Worm (Caenorhabditis elegans) whole organism, L1 larva: ENCODE measurements around the gene C56G2.15.

Source experiments
- C16A3.4 ChIP-seq: fragments of 150-350 bp; optimal IDR thresholded peaks from 2 replicates; lab custom pipeline; 2014; ENCODE audit warnings: missing biosample characterization, missing genetic modification characterization
- C34B4.2 ChIP-seq: sonication (generic microtip); optimal IDR thresholded peaks from 2 replicates; lab custom pipeline; 2017; ENCODE audit warnings: mild to moderate bottlenecking, missing genetic modification characterization, missing compliant biosample characterization
- Y116A8C.19 ChIP-seq: sonication (generic microtip); optimal IDR thresholded peaks from 2 replicates; lab custom pipeline; 2016; ENCODE audit warnings: missing compliant biosample characterization, missing genetic modification characterization, borderline replicate concordance
- aly-2 ChIP-seq: fragments of 150-350 bp; optimal IDR thresholded peaks from 2 replicates; lab custom pipeline; 2014; ENCODE audit warnings: missing biosample characterization, missing genetic modification characterization
- ama-1 ChIP-seq: fragments of 150-350 bp; optimal IDR thresholded peaks from 2 replicates; lab custom pipeline; 2014
- blmp-1 ChIP-seq: fragments of 150-350 bp; optimal IDR thresholded peaks from 2 replicates; lab custom pipeline; 2014; ENCODE audit warnings: missing biosample characterization, missing genetic modification characterization
- ceh-8 ChIP-seq: fragments of 200-800 bp; sonication (Bioruptor generic); optimal IDR thresholded peaks from 2 replicates; lab custom pipeline; 2018; ENCODE audit warnings: mild to moderate bottlenecking, missing genetic modification characterization, moderate library complexity, missing compliant biosample characterization
- ceh-90 ChIP-seq: sonication (generic microtip); optimal IDR thresholded peaks from 2 replicates; lab custom pipeline; 2016; ENCODE audit warnings: missing genetic modification characterization, missing compliant biosample characterization
- ces-1 ChIP-seq: fragments of 150-350 bp; optimal IDR thresholded peaks from 2 replicates; lab custom pipeline; 2014; ENCODE audit warnings: missing biosample characterization, missing genetic modification reagents, missing genetic modification characterization
- dpl-1 ChIP-seq, 3 experiments: fragments of 150-350 bp in 2 of 3; sonication (generic microtip) in 1 of 3; optimal IDR thresholded peaks; 2 replicates each; lab custom pipeline; 2014 to 2017; ENCODE audit warnings: missing biosample characterization in 3 of 3, missing genetic modification characterization in 3 of 3, missing genetic modification reagents in 3 of 3
- dsc-1 ChIP-seq: sonication (generic microtip); optimal IDR thresholded peaks from 2 replicates; lab custom pipeline; 2016; ENCODE audit warnings: mild to moderate bottlenecking, missing genetic modification characterization, missing compliant biosample characterization
- efl-1 ChIP-seq, 4 experiments: fragments of 150-350 bp; optimal IDR thresholded peaks in 3 of 4; peaks in 1 of 4; 1 replicate in 1 of 4; 2 replicates in 3 of 4; lab custom pipeline; 2014; ENCODE audit warnings: missing biosample characterization in 2 of 4, missing genetic modification characterization in 2 of 4, missing genetic modification reagents in 2 of 4
- efl-3 ChIP-seq: fragments of 200-800 bp; sonication (Bioruptor generic); optimal IDR thresholded peaks from 2 replicates; lab custom pipeline; 2018; ENCODE audit warnings: mild to moderate bottlenecking, missing genetic modification characterization, missing compliant biosample characterization
- elt-2 ChIP-seq: sonication (generic microtip); optimal IDR thresholded peaks from 2 replicates; lab custom pipeline; 2016; ENCODE audit warnings: missing genetic modification characterization, mild to moderate bottlenecking, inconsistent platforms, missing compliant biosample characterization, missing genetic modification reagents
- fkh-10 ChIP-seq: sonication (generic microtip); optimal IDR thresholded peaks from 2 replicates; lab custom pipeline; 2017; ENCODE audit warnings: missing biosample characterization, missing genetic modification reagents, missing genetic modification characterization
- fkh-8 ChIP-seq: sonication (generic microtip); optimal IDR thresholded peaks from 2 replicates; lab custom pipeline; 2016; ENCODE audit warnings: mild to moderate bottlenecking, missing genetic modification characterization, missing compliant biosample characterization
- fos-1 ChIP-seq: fragments of 150-350 bp; optimal IDR thresholded peaks from 2 replicates; lab custom pipeline; 2014; ENCODE audit warnings: missing biosample characterization, missing genetic modification characterization
- grh-1 ChIP-seq: fragments of 200-800 bp; sonication (Bioruptor generic); IDR thresholded peaks from 2 replicates; pipeline ENCODE4 v1.3.6; 2022; ENCODE audit warnings: missing genetic modification reagents, missing genetic modification characterization, missing compliant biosample characterization
- irx-1 ChIP-seq: sonication (generic microtip); optimal IDR thresholded peaks from 2 replicates; lab custom pipeline; 2016; ENCODE audit warnings: missing genetic modification characterization, missing compliant biosample characterization
- lin-13 ChIP-seq: fragments of 150-350 bp; optimal IDR thresholded peaks from 2 replicates; lab custom pipeline; 2014; ENCODE audit warnings: missing biosample characterization, missing genetic modification reagents, missing genetic modification characterization
- lin-14 ChIP-seq: fragments of 200-800 bp; sonication (Bioruptor generic); optimal IDR thresholded peaks from 2 replicates; lab custom pipeline; 2018; ENCODE audit warnings: mild to moderate bottlenecking, missing genetic modification characterization, moderate library complexity, missing compliant biosample characterization
- lin-15B ChIP-seq: fragments of 150-350 bp; sonication (generic microtip); optimal IDR thresholded peaks from 3 replicates; lab custom pipeline; 2014; ENCODE audit warnings: missing biosample characterization, missing genetic modification characterization
- lin-39 ChIP-seq: fragments of 150-350 bp; optimal IDR thresholded peaks from 2 replicates; lab custom pipeline; 2014; ENCODE audit warnings: missing biosample characterization, missing genetic modification reagents, missing genetic modification characterization
- lsy-2 ChIP-seq, 2 experiments: fragments of 150-350 bp; optimal IDR thresholded peaks; 2 replicates each; lab custom pipeline; 2014; ENCODE audit warnings: missing biosample characterization in 2 of 2, missing genetic modification characterization in 2 of 2
- mef-2 ChIP-seq: fragments of 150-350 bp; optimal IDR thresholded peaks from 2 replicates; lab custom pipeline; 2014; ENCODE audit warnings: missing biosample characterization, missing genetic modification characterization
- mep-1 ChIP-seq: fragments of 150-350 bp; optimal IDR thresholded peaks from 2 replicates; lab custom pipeline; 2014; ENCODE audit warnings: missing biosample characterization, missing genetic modification characterization
- nhr-12 ChIP-seq: sonication (generic microtip); optimal IDR thresholded peaks from 2 replicates; lab custom pipeline; 2017; ENCODE audit warnings: missing biosample characterization, missing genetic modification characterization
- nhr-20 ChIP-seq: sonication (generic microtip); optimal IDR thresholded peaks from 2 replicates; lab custom pipeline; 2016; ENCODE audit warnings: mild to moderate bottlenecking, missing genetic modification characterization, missing compliant biosample characterization
- nhr-28 ChIP-seq: fragments of 150-350 bp; optimal IDR thresholded peaks from 2 replicates; lab custom pipeline; 2014; ENCODE audit warnings: missing biosample characterization, missing genetic modification characterization
- nhr-47 ChIP-seq: sonication (generic microtip); optimal IDR thresholded peaks from 2 replicates; lab custom pipeline; 2016; ENCODE audit warnings: mild to moderate bottlenecking, missing genetic modification characterization, moderate library complexity, missing compliant biosample characterization
- nhr-71 ChIP-seq: sonication (generic microtip); optimal IDR thresholded peaks from 2 replicates; lab custom pipeline; 2016; ENCODE audit warnings: mild to moderate bottlenecking, missing genetic modification characterization, moderate library complexity, missing compliant biosample characterization
- nhr-85 ChIP-seq: sonication (generic microtip); peaks from one replicate; lab custom pipeline; 2016; ENCODE audit warnings: missing genetic modification characterization, inconsistent platforms, missing compliant biosample characterization
- nhr-90 ChIP-seq: sonication (generic microtip); optimal IDR thresholded peaks from 2 replicates; lab custom pipeline; 2016; ENCODE audit warnings: mild to moderate bottlenecking, missing genetic modification characterization, missing compliant biosample characterization; ENCODE audit not compliant: poor library complexity
- pag-3 ChIP-seq: sonication (generic microtip); optimal IDR thresholded peaks from 2 replicates; lab custom pipeline; 2017; ENCODE audit warnings: missing genetic modification characterization, mild to moderate bottlenecking, missing compliant biosample characterization, antibody characterized with exemption, borderline replicate concordance; ENCODE audit not compliant: insufficient read depth
- pqm-1 ChIP-seq: sonication (generic microtip); optimal IDR thresholded peaks from 3 replicates; lab custom pipeline; 2017; ENCODE audit warnings: missing biosample characterization, missing genetic modification characterization
- rnt-1 ChIP-seq: sonication (generic microtip); optimal IDR thresholded peaks from 2 replicates; lab custom pipeline; 2016; ENCODE audit warnings: mild to moderate bottlenecking, missing genetic modification characterization, moderate library complexity, missing compliant biosample characterization
- snpc-4 ChIP-seq: fragments of 150-350 bp; optimal IDR thresholded peaks from 2 replicates; lab custom pipeline; 2014; ENCODE audit warnings: missing biosample characterization, missing genetic modification characterization
- snu-23 ChIP-seq: sonication (generic microtip); optimal IDR thresholded peaks from 2 replicates; lab custom pipeline; 2016; ENCODE audit warnings: missing genetic modification characterization, missing compliant biosample characterization
- sox-4 ChIP-seq: sonication (generic microtip); optimal IDR thresholded peaks from 2 replicates; lab custom pipeline; 2016; ENCODE audit warnings: missing genetic modification characterization, missing compliant biosample characterization
- sptf-1 ChIP-seq: fragments of 150-350 bp; optimal IDR thresholded peaks from 2 replicates; lab custom pipeline; 2014; ENCODE audit warnings: missing biosample characterization, missing genetic modification characterization
- swsn-7 ChIP-seq: sonication (generic microtip); optimal IDR thresholded peaks from 2 replicates; lab custom pipeline; 2016; ENCODE audit warnings: missing genetic modification characterization, missing compliant biosample characterization
- tbx-2 ChIP-seq: sonication (generic microtip); optimal IDR thresholded peaks from 2 replicates; lab custom pipeline; 2016; ENCODE audit warnings: missing genetic modification characterization, missing compliant biosample characterization
- ztf-4 ChIP-seq: fragments of 150-350 bp; optimal IDR thresholded peaks from 2 replicates; lab custom pipeline; 2014; ENCODE audit warnings: missing biosample characterization, missing genetic modification characterization

The C56G2.15 gene

DNA sequence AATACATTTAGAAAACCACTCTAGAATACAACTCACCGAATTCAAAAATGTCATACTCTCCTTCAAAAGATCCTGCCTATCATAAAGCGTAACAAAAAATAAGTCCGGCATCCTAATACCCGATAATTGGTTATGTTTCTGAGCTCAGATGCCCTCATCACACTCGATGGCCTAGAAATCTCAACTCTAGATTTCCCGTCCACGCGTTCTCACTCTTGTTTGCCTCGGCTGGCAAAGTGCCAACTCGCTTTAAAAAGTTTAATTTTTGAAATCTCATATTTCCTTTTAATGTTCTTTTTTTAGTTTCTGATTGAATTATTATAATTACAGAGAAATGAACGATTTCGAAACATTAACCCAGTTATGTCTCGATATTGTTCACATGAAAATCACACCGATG is at the start of gene C56G2.15, which contains the start of gene thoc-2:
Gene C56G2.15, minus strand, starts transcription at position 188 of the 400 bp plus-strand sequence.
Gene thoc-2, plus strand, starts transcription at position 331 of the 400 bp plus-strand sequence.
- no peak for TF ChIP-seq nhr-28 (tag; lab: Kevin White, UChicago)
- peak; percentile 18 to 37 for TF ChIP-seq lsy-2 (tag; optimal IDR thresholded peaks at IDR 0.05; lab: Kevin White, UChicago)
- TF ChIP-seq blmp-1 (tag; lab: Kevin White, UChicago): peak; percentile 18
- TF ChIP-seq nhr-85 (tag; lab: Kevin White, UChicago): peak; percentile 64
- TF ChIP-seq dpl-1 (GFP tag; optimal IDR thresholded peaks at IDR 0.05; lab: Kevin White, UChicago): no peak
- peak; percentile 14 for TF ChIP-seq snu-23 (GFP tag; lab: Kevin White, UChicago)
- no peak for TF ChIP-seq snpc-4 (tag; lab: Kevin White, UChicago)
- no peak for TF ChIP-seq pag-3 (tag; lab: Kevin White, UChicago)
- no peak for TF ChIP-seq elt-2 (tag; lab: Kevin White, UChicago)
- TF ChIP-seq fkh-8 (tag; lab: Kevin White, UChicago): no peak
- no peak for TF ChIP-seq lin-13 (GFP tag; lab: Kevin White, UChicago)
- TF ChIP-seq efl-1 (optimal IDR thresholded peaks at IDR 0.05; lab: Kevin White, UChicago): peak in 1 of 2 experiments; percentile 0
- peak; percentile 3 to 80 for TF ChIP-seq efl-1 (GFP tag; optimal IDR thresholded peaks at IDR 0.05 in 1 of 2; lab: Kevin White, UChicago)
- peak; percentile 41 for TF ChIP-seq lin-14 (GFP tag; lab: Kevin White, UChicago)
- no peak for TF ChIP-seq nhr-90 (tag; lab: Kevin White, UChicago)
- no peak for TF ChIP-seq nhr-12 (tag; lab: Kevin White, UChicago)
- peak; percentile 31 for TF ChIP-seq nhr-71
- peak; percentile 32 for TF ChIP-seq rnt-1 (tag; lab: Kevin White, UChicago)
- no peak for TF ChIP-seq efl-3 (GFP tag; lab: Kevin White, UChicago)

DNA sequence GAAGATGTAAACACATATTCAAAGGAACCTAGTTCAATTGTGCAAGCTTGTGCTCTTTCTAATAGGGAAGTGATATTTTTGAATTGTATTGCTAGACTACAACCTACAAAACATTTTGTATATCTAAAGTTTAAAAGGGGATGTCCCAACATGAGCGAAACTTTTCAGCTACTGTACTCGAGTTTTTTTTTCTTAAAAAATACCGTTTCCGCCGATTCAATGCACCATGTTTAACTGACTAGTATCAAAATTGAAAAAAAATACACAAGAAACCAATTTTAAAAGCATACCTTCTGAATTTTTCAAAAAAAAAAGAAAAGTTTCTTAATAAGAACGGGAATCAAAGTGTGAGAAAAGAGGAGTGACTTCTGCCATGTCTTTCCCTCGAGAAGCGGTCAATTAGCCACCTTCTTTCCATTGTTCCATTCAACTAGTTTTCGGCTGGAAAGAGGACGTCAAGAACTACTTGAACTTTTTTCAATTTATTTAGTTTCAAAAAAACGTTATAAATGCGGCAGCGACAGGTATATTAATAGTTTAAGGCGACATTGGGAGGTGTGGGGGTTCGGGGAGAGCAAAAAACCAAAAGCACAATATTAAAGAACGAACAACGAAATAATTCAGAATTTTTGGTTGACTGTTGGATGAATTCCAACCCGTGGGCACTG is 47.7 kb upstream of the C56G2.15 start, which contains the start of gene nas-4:
Gene nas-4, minus strand, starts transcription at position 351 of the 668 bp plus-strand sequence.
- TF ChIP-seq sox-4 (tag; lab: Kevin White, UChicago): no peak
- TF ChIP-seq ama-1 (lab: Kevin White, UChicago): peak; percentile 38
- peak; percentile 5 for TF ChIP-seq nhr-20
- peak; percentile 45 for TF ChIP-seq nhr-71
- peak; percentile 42 for TF ChIP-seq nhr-47 (tag; lab: Kevin White, UChicago)
- TF ChIP-seq nhr-85 (tag; lab: Kevin White, UChicago): peak; percentile 70
- TF ChIP-seq dsc-1: peak; percentile 7
- TF ChIP-seq mef-2 (tag; lab: Kevin White, UChicago): no peak
- TF ChIP-seq lin-15B (tag; lab: Kevin White, UChicago): no peak
- TF ChIP-seq snu-23 (GFP tag; lab: Kevin White, UChicago): peak; percentile 42
- TF ChIP-seq tbx-2 (tag; lab: Kevin White, UChicago): peak; percentile 27
- peak; percentile 39 for TF ChIP-seq aly-2 (tag; lab: Kevin White, UChicago)
- peak; percentile 32; the same call in 1 of the 2 replicates for TF ChIP-seq grh-1
- TF ChIP-seq ztf-4 (tag; lab: Kevin White, UChicago): peak; percentile 41
- TF ChIP-seq nhr-90 (tag; lab: Kevin White, UChicago): peak; percentile 40

ce11 chrIII:6411914-6412313 is 44.2 kb upstream of the C56G2.15 start, which contains the start of gene C05D11.5:
TSS of gene C05D11.5 (minus strand) at chrIII:6412014.
- no peak for TF ChIP-seq efl-3 (GFP tag; lab: Kevin White, UChicago)
- TF ChIP-seq swsn-7 (tag; lab: Kevin White, UChicago): no peak
- no peak for TF ChIP-seq tbx-2 (tag; lab: Kevin White, UChicago)
- no peak for TF ChIP-seq ces-1 (GFP tag; lab: Kevin White, UChicago)
- no peak for TF ChIP-seq lsy-2 (tag; optimal IDR thresholded peaks at IDR 0.05; lab: Kevin White, UChicago)
- TF ChIP-seq, all 84 proteins: peak for 0

DNA sequence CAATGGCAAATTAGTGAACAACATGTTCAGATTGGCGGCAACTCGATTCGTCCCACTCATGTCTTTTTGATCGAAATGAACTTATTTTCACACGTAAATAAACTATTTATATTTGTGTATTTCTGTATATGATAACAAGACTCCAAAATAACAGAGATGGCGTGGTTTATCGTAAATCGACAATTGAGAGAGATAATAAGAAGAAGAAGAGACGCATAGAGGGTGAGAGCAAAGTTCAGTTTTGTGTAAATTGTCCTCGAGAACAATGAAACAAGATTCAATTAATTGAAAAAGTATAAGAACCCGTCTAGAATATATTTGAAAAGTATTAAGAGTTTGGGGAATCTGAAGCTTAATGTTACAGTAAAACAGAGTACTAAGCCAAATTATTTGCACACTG is 43.7 kb upstream of the C56G2.15 start:
- TF ChIP-seq fos-1 (tag; lab: Kevin White, UChicago): no peak
- TF ChIP-seq fkh-10: no peak
- peak; percentile 33 for TF ChIP-seq blmp-1 (tag; lab: Kevin White, UChicago)
- TF ChIP-seq lsy-2 (tag; optimal IDR thresholded peaks at IDR 0.05; lab: Kevin White, UChicago): peak in 1 of 2 experiments; percentile 51
- no peak for TF ChIP-seq fkh-8 (tag; lab: Kevin White, UChicago)
- no peak for TF ChIP-seq nhr-12 (tag; lab: Kevin White, UChicago)
- TF ChIP-seq pqm-1 (tag; lab: Kevin White, UChicago): no peak
- no peak for TF ChIP-seq lin-39 (tag; lab: Kevin White, UChicago)
- TF ChIP-seq sptf-1 (tag; lab: Kevin White, UChicago): no peak
- TF ChIP-seq ama-1 (lab: Kevin White, UChicago): no peak
- no peak for TF ChIP-seq ceh-90 (tag; lab: Kevin White, UChicago)
- TF ChIP-seq C34B4.2 (tag; lab: Kevin White, UChicago): no peak
- TF ChIP-seq irx-1 (tag; lab: Kevin White, UChicago): no peak
- TF ChIP-seq C16A3.4: peak; percentile 13
- TF ChIP-seq rnt-1 (tag; lab: Kevin White, UChicago): no peak
- peak; percentile 11 for TF ChIP-seq snu-23 (GFP tag; lab: Kevin White, UChicago)
- TF ChIP-seq Y116A8C.19 (tag; lab: Kevin White, UChicago): no peak
- TF ChIP-seq ceh-8 (GFP tag; lab: Kevin White, UChicago): no peak
- no peak for TF ChIP-seq efl-3 (GFP tag; lab: Kevin White, UChicago)
- TF ChIP-seq mep-1: no peak
